Fruit fly (Drosophila melanogaster) whole organism, adult: ENCODE measurements around the gene CG2604.

Experiments
- CG11617 ChIP-seq: fragments of 200-800 bp; sonication (Bioruptor generic); optimal IDR thresholded peaks from 2 replicates; lab custom pipeline; 2017; ENCODE audit warnings: mild to moderate bottlenecking, missing biosample characterization, missing genetic modification reagents, missing genetic modification characterization
- CG12768 ChIP-seq: fragments of 200-800 bp; sonication (Bioruptor generic); optimal IDR thresholded peaks from 2 replicates; lab custom pipeline; 2017; ENCODE audit warnings: missing biosample characterization, missing genetic modification characterization, mild to moderate bottlenecking, moderate library complexity, missing genetic modification reagents
- CG14711 ChIP-seq: fragments of 200-800 bp; sonication (Bioruptor generic); optimal IDR thresholded peaks from 2 replicates; lab custom pipeline; 2018; ENCODE audit warnings: missing biosample characterization, mild to moderate bottlenecking, missing genetic modification characterization, moderate library complexity
- CG1620 ChIP-seq: fragments of 200-800 bp; sonication (Bioruptor generic); optimal IDR thresholded peaks from 2 replicates; lab custom pipeline; 2016; ENCODE audit warnings: missing biosample characterization, missing genetic modification characterization
- CG33017 ChIP-seq: fragments of 200-800 bp; sonication (Bioruptor generic); optimal IDR thresholded peaks from 2 replicates; lab custom pipeline; 2018; ENCODE audit warnings: missing biosample characterization, mild to moderate bottlenecking, missing genetic modification characterization, moderate library complexity
- CG5204 ChIP-seq: fragments of 200-800 bp; sonication (Bioruptor generic); optimal IDR thresholded peaks from 2 replicates; lab custom pipeline; 2016; ENCODE audit warnings: missing biosample characterization, missing genetic modification characterization
- CG7045 ChIP-seq: fragments of 200-800 bp; sonication (Bioruptor generic); optimal IDR thresholded peaks from 2 replicates; lab custom pipeline; 2017; ENCODE audit warnings: missing biosample characterization, mild to moderate bottlenecking, missing genetic modification characterization
- CG7101 ChIP-seq: fragments of 200-800 bp; sonication (Bioruptor generic); optimal IDR thresholded peaks from 2 replicates; lab custom pipeline; 2018; ENCODE audit warnings: missing biosample characterization, mild to moderate bottlenecking, missing genetic modification characterization, moderate library complexity
- Clk ChIP-seq: fragments of 200-800 bp; sonication (Bioruptor generic); optimal IDR thresholded peaks from 2 replicates; lab custom pipeline; 2017; ENCODE audit warnings: missing biosample characterization, missing genetic modification characterization
- Crg-1 ChIP-seq: fragments of 200-800 bp; sonication (Bioruptor generic); optimal IDR thresholded peaks from 2 replicates; lab custom pipeline; 2016; ENCODE audit warnings: missing biosample characterization, missing genetic modification characterization
- Hr96 ChIP-seq: fragments of 200-800 bp; sonication (Bioruptor generic); optimal IDR thresholded peaks from 2 replicates; lab custom pipeline; 2016; ENCODE audit warnings: missing biosample characterization, missing genetic modification characterization
- Mnt ChIP-seq: fragments of 200-800 bp; sonication (Bioruptor generic); optimal IDR thresholded peaks from 2 replicates; lab custom pipeline; 2016; ENCODE audit warnings: missing biosample characterization, mild to moderate bottlenecking, missing genetic modification characterization
- bab1 ChIP-seq: fragments of 200-800 bp; sonication (Bioruptor generic); optimal IDR thresholded peaks from 3 replicates; lab custom pipeline; 2019; ENCODE audit warnings: missing biosample characterization, mild to moderate bottlenecking, missing genetic modification characterization, moderate library complexity
- cic ChIP-seq: fragments of 200-800 bp; sonication (Bioruptor generic); optimal IDR thresholded peaks from 2 replicates; lab custom pipeline; 2017; ENCODE audit warnings: missing biosample characterization, mild to moderate bottlenecking, missing genetic modification characterization, moderate library complexity
- cnc ChIP-seq, 2 experiments: fragments of >200 bp; optimal IDR thresholded peaks; 2 replicates each; lab custom pipeline; 2017
- kay ChIP-seq: fragments of 200-800 bp; sonication (Bioruptor generic); peaks from one replicate; lab custom pipeline; 2016; ENCODE audit warnings: missing biosample characterization, missing genetic modification characterization, borderline replicate concordance
- ovo ChIP-seq: fragments of 200-800 bp; sonication (Bioruptor generic); optimal IDR thresholded peaks from 2 replicates; lab custom pipeline; 2016; ENCODE audit warnings: missing biosample characterization, missing genetic modification characterization
- pad ChIP-seq: fragments of 200-800 bp; sonication (Bioruptor generic); optimal IDR thresholded peaks from 3 replicates; lab custom pipeline; 2017; ENCODE audit warnings: missing biosample characterization, missing genetic modification characterization, mild to moderate bottlenecking, moderate library complexity, missing genetic modification reagents
- tj ChIP-seq: fragments of 200-800 bp; sonication (Bioruptor generic); optimal IDR thresholded peaks from 3 replicates; lab custom pipeline; 2017; ENCODE audit warnings: missing biosample characterization, mild to moderate bottlenecking, missing genetic modification characterization, moderate library complexity
- toe ChIP-seq: fragments of 200-800 bp; sonication (Bioruptor generic); optimal IDR thresholded peaks from 2 replicates; lab custom pipeline; 2016; ENCODE audit warnings: missing biosample characterization, missing genetic modification characterization

Gene CG2604

dm6 chr3R:5229458-5229857 lies 6.3 kb upstream of the CG2604 start:
- peak; percentile 15 for TF ChIP-seq CG7045 (GFP tag; lab: Kevin White, UChicago)
- peak; percentile 54 for TF ChIP-seq cic (GFP tag; lab: Kevin White, UChicago)
- no peak for TF ChIP-seq CG7101
- TF ChIP-seq ovo (GFP tag; lab: Kevin White, UChicago), result no peak
- peak; percentile 6 for TF ChIP-seq CG12768 (GFP tag; lab: Kevin White, UChicago)

dm6 chr3R:5226025-5226424 lies 2.9 kb upstream of the CG2604 start, which contains the start of gene Vps37B:
TSS of gene Vps37B (plus strand) at chr3R:5226158.
- TF ChIP-seq CG5204 (GFP tag; lab: Kevin White, UChicago) (no peak), cnc (optimal IDR thresholded peaks at IDR 0.05; lab: Kevin White, UChicago) (no peak)

- no peak for TF ChIP-seq CG11617 (GFP tag; lab: Kevin White, UChicago)
- no peak for TF ChIP-seq CG7101
- TF ChIP-seq pad (GFP tag; lab: Kevin White, UChicago), result no peak
- no peak for TF ChIP-seq Clk (GFP tag; lab: Kevin White, UChicago)
- no peak for TF ChIP-seq Mnt (GFP tag; lab: Kevin White, UChicago)
- TF ChIP-seq kay (GFP tag; lab: Kevin White, UChicago), result no peak
Measured at dm6 chr3R:5223839-5224238, 674 bp upstream of the CG2604 start, which contains the start of gene CG14664. TSS of gene CG14664 (plus strand) at chr3R:5224139.

- TF ChIP-seq pad (GFP tag; lab: Kevin White, UChicago) (no peak), Hr96 (GFP tag; lab: Kevin White, UChicago) (no peak), bab1 (peak; percentile 11), CG14711 (tag; lab: Kevin White, UChicago) (no peak)
Measured at dm6 chr3R:5219466-5219865, 3.7 kb downstream of the CG2604 start, which contains the start of the genes Prosbeta2R2 and CG1116. TSS of gene Prosbeta2R2 (minus strand) at chr3R:5219528. TSS of gene CG1116 (plus strand) at chr3R:5219657.

dm6 chr3R:5217278-5217714 lies 5.9 kb downstream of the CG2604 start, which contains the start of gene cno:
TSS of gene cno (minus strand) at chr3R:5217456.
- TF ChIP-seq CG1620 (peak; percentile 6), Clk (GFP tag; lab: Kevin White, UChicago) (no peak), bab1 (peak; percentile 51), CG33017 (tag; lab: Kevin White, UChicago) (peak; percentile 18), CG7101 (peak; percentile 26), Mnt (GFP tag; lab: Kevin White, UChicago) (peak; percentile 30), toe (GFP tag; lab: Kevin White, UChicago) (no peak)

- TF ChIP-seq pad (GFP tag; lab: Kevin White, UChicago) (peak; percentile 98), tj (GFP tag; lab: Kevin White, UChicago) (peak; percentile 59), Clk (GFP tag; lab: Kevin White, UChicago) (no peak)
Measured at dm6 chr3R:5216308-5216765, 6.8 kb downstream of the CG2604 start.

- no peak for TF ChIP-seq CG5204 (GFP tag; lab: Kevin White, UChicago)
- peak; percentile 92 for TF ChIP-seq cic (GFP tag; lab: Kevin White, UChicago)
- TF ChIP-seq CG12768 (GFP tag; lab: Kevin White, UChicago), result peak; percentile 92
- peak; percentile 94 for TF ChIP-seq tj (GFP tag; lab: Kevin White, UChicago)
- TF ChIP-seq CG14711 (tag; lab: Kevin White, UChicago), result peak; percentile 77
- TF ChIP-seq Mnt (GFP tag; lab: Kevin White, UChicago), result peak; percentile 95
- TF ChIP-seq cnc (optimal IDR thresholded peaks at IDR 0.05; lab: Kevin White, UChicago), result no peak
- TF ChIP-seq CG33017 (tag; lab: Kevin White, UChicago), result peak; percentile 76
- TF ChIP-seq toe (GFP tag; lab: Kevin White, UChicago), result peak; percentile 76
- TF ChIP-seq CG11617 (GFP tag; lab: Kevin White, UChicago), result peak; percentile 87
- peak; percentile 76 for TF ChIP-seq pad (GFP tag; lab: Kevin White, UChicago)
- peak; percentile 86 for TF ChIP-seq CG1620
- TF ChIP-seq CG7101, result peak; percentile 88
- TF ChIP-seq Crg-1 (GFP tag; lab: Kevin White, UChicago), result peak; percentile 96
- TF ChIP-seq Clk (GFP tag; lab: Kevin White, UChicago), result peak; percentile 90
- TF ChIP-seq CG7045 (GFP tag; lab: Kevin White, UChicago), result peak; percentile 90
- TF ChIP-seq ovo (GFP tag; lab: Kevin White, UChicago), result peak; percentile 96
- peak; percentile 94 for TF ChIP-seq bab1
- no peak for TF ChIP-seq kay (GFP tag; lab: Kevin White, UChicago)
- peak; percentile 79 for TF ChIP-seq Hr96 (GFP tag; lab: Kevin White, UChicago)
Measured at dm6 chr3R:5215334-5216307, 7.5 kb downstream of the CG2604 start.
